Worm (Caenorhabditis elegans): Measurements from ENCODE around the gene F41G3.21.
A peak's percentile ranks its signal among the peaks of the same experiment; 100 is the strongest.

- TF ChIP-seq nhr-28 (tag; optimal IDR thresholded peaks at IDR 0.05) (no peak), unc-62 (GFP tag; optimal IDR thresholded peaks at IDR 0.05) (no peak), sptf-1 (tag; optimal IDR thresholded peaks at IDR 0.05) (peak; percentile 9)
Observed at ce11 chrII:6776418-6777034, 23.8 kb upstream of the F41G3.21 start, which contains the start of gene ssup-72.
